Worm (Caenorhabditis elegans) whole organism, early embryonic: ENCODE measurements around the gene clec-79.

ENCODE experiments used
- B0310.2 ChIP-seq: sonication (generic microtip); optimal IDR thresholded peaks from 2 replicates; lab custom pipeline; 2016; ENCODE audit warnings: mild to moderate bottlenecking, missing genetic modification characterization, missing compliant biosample characterization
- F13C5.2 ChIP-seq: sonication (generic microtip); optimal IDR thresholded peaks from 2 replicates; lab custom pipeline; 2017; ENCODE audit warnings: mild to moderate bottlenecking, missing genetic modification characterization, inconsistent platforms, missing compliant biosample characterization
- aly-1 ChIP-seq: sonication (generic microtip); optimal IDR thresholded peaks from 2 replicates; lab custom pipeline; 2016; ENCODE audit warnings: missing genetic modification characterization, missing compliant biosample characterization
- ama-1 ChIP-seq: fragments of 150-350 bp; optimal IDR thresholded peaks from 2 replicates; lab custom pipeline; 2014
- ceh-13 ChIP-seq: fragments of 200-800 bp; sonication (Bioruptor generic); optimal IDR thresholded peaks from 2 replicates; lab custom pipeline; 2018; ENCODE audit warnings: mild to moderate bottlenecking, missing genetic modification characterization, missing compliant biosample characterization
- ceh-36 ChIP-seq: sonication (generic microtip); optimal IDR thresholded peaks from 2 replicates; lab custom pipeline; 2016; ENCODE audit warnings: missing genetic modification characterization, inconsistent platforms, missing compliant biosample characterization
- ets-7 ChIP-seq: sonication (generic microtip); optimal IDR thresholded peaks from 2 replicates; lab custom pipeline; 2016; ENCODE audit warnings: missing genotype, missing genetic modification characterization, missing compliant biosample characterization
- flt-1 ChIP-seq: fragments of 200-800 bp; sonication (Bioruptor generic); IDR thresholded peaks from 2 replicates; pipeline ENCODE4 v1.3.6; 2022; ENCODE audit warnings: missing genetic modification characterization, missing compliant biosample characterization
- hmbx-1 ChIP-seq: sonication (generic microtip); optimal IDR thresholded peaks from 2 replicates; lab custom pipeline; 2016; ENCODE audit warnings: mild to moderate bottlenecking, missing genetic modification characterization, missing compliant biosample characterization
- hmg-4 ChIP-seq: fragments of 200-800 bp; sonication (Bioruptor generic); optimal IDR thresholded peaks from 2 replicates; lab custom pipeline; 2018; ENCODE audit warnings: mild to moderate bottlenecking, missing genetic modification characterization, missing compliant biosample characterization
- hnd-1 ChIP-seq: sonication (generic microtip); optimal IDR thresholded peaks from 2 replicates; lab custom pipeline; 2016; ENCODE audit warnings: missing genetic modification characterization, missing compliant biosample characterization
- pes-1 ChIP-seq: fragments of 200-800 bp; sonication (Bioruptor generic); IDR thresholded peaks from 2 replicates; pipeline ENCODE4 v1.3.6; 2022; ENCODE audit warnings: missing genetic modification reagents, missing genetic modification characterization, missing compliant biosample characterization
- scrt-1 ChIP-seq: fragments of 200-800 bp; sonication (Bioruptor generic); IDR thresholded peaks from 2 replicates; pipeline ENCODE4 v1.3.6; 2022; ENCODE audit warnings: missing genetic modification characterization, missing compliant biosample characterization
- sea-1 ChIP-seq: fragments of 200-800 bp; sonication (Bioruptor generic); conservative IDR thresholded peaks from 2 replicates; pipeline ENCODE4 v1.3.6; 2022; ENCODE audit warnings: missing genetic modification characterization, missing compliant biosample characterization
- tbx-11 ChIP-seq: fragments of 200-800 bp; sonication (Bioruptor generic); IDR thresholded peaks from 2 replicates; pipeline ENCODE4 v1.3.6; 2022; ENCODE audit warnings: missing genetic modification characterization, missing compliant biosample characterization
- tbx-37 ChIP-seq: fragments of 200-800 bp; sonication (Bioruptor generic); conservative IDR thresholded peaks from 2 replicates; pipeline ENCODE4 v1.3.6; 2022; ENCODE audit warnings: missing genetic modification reagents, missing genetic modification characterization, missing compliant biosample characterization
- tra-4 ChIP-seq: sonication (generic microtip); optimal IDR thresholded peaks from 2 replicates; lab custom pipeline; 2017; ENCODE audit warnings: missing genetic modification characterization, missing compliant biosample characterization

clec-79 gene

DNA sequence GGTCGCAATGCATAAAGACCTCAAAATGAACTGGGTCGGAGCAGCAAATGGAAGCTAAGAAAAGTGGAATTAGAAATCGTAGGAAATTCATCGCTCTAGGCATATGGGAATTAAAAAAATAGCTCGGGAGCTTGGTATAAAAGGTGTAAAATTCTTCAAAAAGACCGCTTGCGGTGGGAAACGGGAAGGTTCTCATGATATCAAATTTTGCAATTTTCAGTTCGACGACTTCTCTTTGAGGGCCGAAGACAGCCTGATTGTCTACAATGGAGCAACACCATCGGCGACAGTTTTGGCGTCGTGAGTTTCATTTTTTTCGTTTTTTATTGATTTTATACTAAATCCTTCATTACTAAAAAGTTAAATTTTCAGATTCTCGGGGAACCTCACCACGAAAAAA is 25.4 kb downstream of the clec-79 start, which contains the start of gene F47C12.8:
Gene F47C12.8 (minus strand): TSS at position 101 of the 400 bp plus-strand sequence.
- TF ChIP-seq hmbx-1 (tag; lab: Kevin White, UChicago), result no peak
- no peak for TF ChIP-seq aly-1 (tag; lab: Kevin White, UChicago)
- TF ChIP-seq hnd-1 (tag; lab: Kevin White, UChicago), result no peak
- no peak for TF ChIP-seq F13C5.2 (tag; lab: Kevin White, UChicago)
- no peak for TF ChIP-seq tra-4 (tag; lab: Kevin White, UChicago)

ce11 chrIV:3999662-4000061 is 26.5 kb downstream of the clec-79 start:
- no peak for TF ChIP-seq tbx-37 (GFP tag; lab: Robert Waterston, UW)
- TF ChIP-seq tra-4 (tag; lab: Kevin White, UChicago), result no peak
- no peak for TF ChIP-seq B0310.2
- TF ChIP-seq F13C5.2 (tag; lab: Kevin White, UChicago), result no peak
- no peak for TF ChIP-seq hmbx-1 (tag; lab: Kevin White, UChicago)

- TF ChIP-seq pes-1 (GFP tag; lab: Robert Waterston, UW), result no peak
- no peak for TF ChIP-seq hmbx-1 (tag; lab: Kevin White, UChicago)
- no peak for TF ChIP-seq F13C5.2 (tag; lab: Kevin White, UChicago)
- no peak for TF ChIP-seq scrt-1
- TF ChIP-seq sea-1, result no peak
- TF ChIP-seq hmg-4 (GFP tag; lab: Kevin White, UChicago), result no peak
- no peak for TF ChIP-seq ceh-13 (GFP tag; lab: Kevin White, UChicago)
- no peak for TF ChIP-seq tbx-37 (GFP tag; lab: Robert Waterston, UW)
- no peak for TF ChIP-seq ama-1 (lab: Kevin White, UChicago)
- no peak for TF ChIP-seq hnd-1 (tag; lab: Kevin White, UChicago)
- no peak for TF ChIP-seq ceh-36 (tag; lab: Kevin White, UChicago)
- TF ChIP-seq flt-1 (GFP tag; lab: Robert Waterston, UW), result no peak
These were observed 31.1 kb downstream of the clec-79 start for ce11 chrIV:4004221-4004620.

DNA sequence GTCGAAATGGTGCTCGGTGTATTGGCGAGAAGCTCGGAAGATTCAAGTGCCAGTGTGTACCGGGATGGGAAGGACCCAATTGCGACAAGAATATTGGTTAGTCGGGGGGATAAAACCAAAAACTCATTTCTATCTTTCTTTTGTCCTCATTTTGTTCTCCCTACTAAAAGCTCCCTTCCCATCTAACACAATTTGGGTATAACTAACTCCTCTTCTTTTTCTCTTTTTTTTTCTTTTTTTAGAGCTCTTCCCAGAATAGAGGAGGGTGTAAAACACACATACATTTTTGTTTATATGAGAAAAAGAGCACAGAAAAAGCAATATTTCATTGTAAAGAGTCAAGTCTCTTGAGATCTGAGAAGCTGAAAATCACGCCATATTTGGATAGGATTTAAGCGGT is 32.0 kb downstream of the clec-79 start:
- TF ChIP-seq pes-1 (GFP tag; lab: Robert Waterston, UW) (no peak), tbx-11 (GFP tag; lab: Robert Waterston, UW) (no peak), ama-1 (lab: Kevin White, UChicago) (no peak), sea-1 (no peak)

- TF ChIP-seq tra-4 (tag; lab: Kevin White, UChicago), result no peak
- no peak for TF ChIP-seq tbx-11 (GFP tag; lab: Robert Waterston, UW)
- TF ChIP-seq flt-1 (GFP tag; lab: Robert Waterston, UW), result no peak
- no peak for TF ChIP-seq tbx-37 (GFP tag; lab: Robert Waterston, UW)
- TF ChIP-seq pes-1 (GFP tag; lab: Robert Waterston, UW), result no peak
- no peak for TF ChIP-seq ceh-36 (tag; lab: Kevin White, UChicago)
- no peak for TF ChIP-seq ceh-13 (GFP tag; lab: Kevin White, UChicago)
- no peak for TF ChIP-seq aly-1 (tag; lab: Kevin White, UChicago)
- no peak for TF ChIP-seq F13C5.2 (tag; lab: Kevin White, UChicago)
- no peak for TF ChIP-seq B0310.2
- no peak for TF ChIP-seq hmg-4 (GFP tag; lab: Kevin White, UChicago)
These were observed 34.5 kb downstream of the clec-79 start, which contains the start of gene W02C12.2 for ce11 chrIV:4007697-4008096. TSS of gene W02C12.2 (minus strand) at chrIV:4007973.

DNA sequence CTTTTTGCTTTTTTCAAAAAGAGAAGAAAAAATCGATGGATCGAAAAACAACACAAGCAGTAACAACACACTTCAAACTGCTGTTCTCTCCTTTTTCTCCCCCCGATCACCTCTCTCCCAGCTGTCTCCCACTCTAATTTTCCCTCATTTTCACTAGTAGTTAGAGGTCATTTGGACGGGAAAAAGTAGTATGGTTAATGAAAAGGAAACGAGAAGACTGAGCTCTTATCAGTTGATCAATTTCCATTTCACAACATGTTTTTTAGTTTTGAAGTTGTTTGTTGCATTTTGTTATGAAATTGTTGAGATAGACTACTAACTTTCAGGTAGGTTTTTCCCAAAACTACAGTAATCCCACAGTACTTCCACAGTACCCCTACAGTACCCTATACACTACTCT is 35.3 kb downstream of the clec-79 start:
- TF ChIP-seq hmbx-1 (tag; lab: Kevin White, UChicago) (no peak), ceh-36 (tag; lab: Kevin White, UChicago) (no peak), tbx-37 (GFP tag; lab: Robert Waterston, UW) (no peak), B0310.2 (no peak), ets-7 (tag; lab: Kevin White, UChicago) (no peak), aly-1 (tag; lab: Kevin White, UChicago) (no peak), sea-1 (no peak), pes-1 (GFP tag; lab: Robert Waterston, UW) (no peak)

DNA sequence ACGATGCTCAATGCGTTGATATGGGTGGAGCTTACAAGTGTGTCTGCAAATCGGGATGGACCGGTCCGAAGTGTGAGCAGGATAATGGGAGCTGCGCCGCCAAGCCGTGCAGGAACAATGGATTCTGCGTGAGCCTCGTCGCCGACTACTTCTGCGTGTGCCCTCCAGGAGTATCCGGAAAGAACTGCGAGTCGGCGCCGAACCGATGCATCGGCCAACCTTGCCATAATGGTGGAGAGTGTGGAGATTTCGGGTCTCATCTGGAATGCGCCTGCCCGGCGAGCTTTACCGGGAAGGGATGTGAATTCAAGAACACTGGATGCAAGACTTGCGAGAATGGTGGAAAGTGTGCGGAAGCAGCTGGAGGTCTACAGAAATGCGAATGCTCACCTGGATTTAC is 36.8 kb downstream of the clec-79 start:
- no peak for TF ChIP-seq scrt-1
- TF ChIP-seq B0310.2, result no peak
- no peak for TF ChIP-seq ama-1 (lab: Kevin White, UChicago)
- no peak for TF ChIP-seq hmbx-1 (tag; lab: Kevin White, UChicago)
- TF ChIP-seq ets-7 (tag; lab: Kevin White, UChicago), result no peak
- no peak for TF ChIP-seq tbx-11 (GFP tag; lab: Robert Waterston, UW)
- no peak for TF ChIP-seq hnd-1 (tag; lab: Kevin White, UChicago)
- TF ChIP-seq pes-1 (GFP tag; lab: Robert Waterston, UW), result no peak
- no peak for TF ChIP-seq flt-1 (GFP tag; lab: Robert Waterston, UW)
- TF ChIP-seq sea-1, result no peak

DNA sequence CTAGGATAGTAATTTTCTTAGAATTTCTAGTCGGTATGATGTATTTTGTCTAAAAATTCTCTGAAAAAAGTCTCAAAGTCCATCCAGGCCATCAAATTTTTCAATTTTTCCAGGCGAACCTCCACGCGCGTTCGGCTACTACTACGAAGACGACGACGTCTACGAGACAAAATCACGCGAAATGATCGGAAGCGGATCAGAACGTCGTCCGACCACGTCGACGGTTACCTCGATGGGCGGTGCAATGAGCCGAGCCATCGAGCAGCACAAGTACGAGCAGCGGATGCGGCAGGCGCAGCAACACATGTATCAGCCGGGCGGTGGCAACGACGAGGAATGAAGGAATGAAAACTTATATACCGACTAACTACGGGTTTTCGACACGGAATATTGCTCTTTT is 40.5 kb downstream of the clec-79 start:
- TF ChIP-seq ets-7 (tag; lab: Kevin White, UChicago) (no peak), flt-1 (GFP tag; lab: Robert Waterston, UW) (no peak), sea-1 (no peak), tra-4 (tag; lab: Kevin White, UChicago) (no peak), aly-1 (tag; lab: Kevin White, UChicago) (no peak), hmbx-1 (tag; lab: Kevin White, UChicago) (no peak), ama-1 (lab: Kevin White, UChicago) (no peak), hnd-1 (tag; lab: Kevin White, UChicago) (no peak), F13C5.2 (tag; lab: Kevin White, UChicago) (no peak), tbx-37 (GFP tag; lab: Robert Waterston, UW) (no peak), ceh-13 (GFP tag; lab: Kevin White, UChicago) (no peak), tbx-11 (GFP tag; lab: Robert Waterston, UW) (no peak), scrt-1 (no peak), pes-1 (GFP tag; lab: Robert Waterston, UW) (no peak), B0310.2 (no peak), hmg-4 (GFP tag; lab: Kevin White, UChicago) (no peak), ceh-36 (tag; lab: Kevin White, UChicago) (no peak)
